Worm (Caenorhabditis elegans) whole organism, young adult: Measurements from ENCODE around the gene atat-2.

Experiments
- B0261.1 ChIP-seq: sonication (generic microtip); optimal IDR thresholded peaks from 2 replicates; lab custom pipeline; 2016; ENCODE audit warnings: mild to moderate bottlenecking, missing genetic modification characterization, moderate library complexity, missing compliant biosample characterization
- B0336.3 ChIP-seq: fragments of 200-800 bp; sonication (Bioruptor generic); IDR thresholded peaks from 2 replicates; pipeline ENCODE4 v1.3.6; 2022; ENCODE audit warnings: missing genetic modification characterization, missing compliant biosample characterization
- D2030.7 ChIP-seq: fragments of 200-800 bp; sonication (Bioruptor generic); IDR thresholded peaks from 2 replicates; pipeline ENCODE4 v1.3.6; 2022; ENCODE audit warnings: missing genetic modification reagents, missing genetic modification characterization, missing compliant biosample characterization
- F22D6.2 ChIP-seq: sonication (generic microtip); optimal IDR thresholded peaks from 2 replicates; lab custom pipeline; 2016; ENCODE audit warnings: mild to moderate bottlenecking, missing genetic modification characterization, missing compliant biosample characterization
- F37B4.10 ChIP-seq: fragments of 200-800 bp; sonication (Bioruptor generic); IDR thresholded peaks from 2 replicates; pipeline ENCODE4 v1.3.6; 2022; ENCODE audit warnings: missing genetic modification characterization, missing compliant biosample characterization
- F39B2.1 ChIP-seq: fragments of 200-800 bp; sonication (Bioruptor generic); IDR thresholded peaks from 2 replicates; pipeline ENCODE4 v1.3.6; 2022; ENCODE audit warnings: missing genetic modification reagents, missing genetic modification characterization, missing compliant biosample characterization
- F49E8.2 ChIP-seq: sonication (generic microtip); optimal IDR thresholded peaks from 3 replicates; lab custom pipeline; 2017; ENCODE audit warnings: missing genetic modification characterization, mild to moderate bottlenecking, missing compliant biosample characterization, antibody characterized with exemption, moderate library complexity; ENCODE audit not compliant: insufficient read depth
- F55B11.4 ChIP-seq: sonication (generic microtip); optimal IDR thresholded peaks from 2 replicates; lab custom pipeline; 2016; ENCODE audit warnings: missing compliant biosample characterization, missing genetic modification characterization, borderline replicate concordance; ENCODE audit not compliant: insufficient read depth
- K12H6.12 ChIP-seq: fragments of 200-800 bp; sonication (Bioruptor generic); optimal IDR thresholded peaks from 2 replicates; lab custom pipeline; 2018; ENCODE audit warnings: mild to moderate bottlenecking, missing genetic modification characterization, missing compliant biosample characterization
- T26A5.8 ChIP-seq: sonication (generic microtip); optimal IDR thresholded peaks from 2 replicates; lab custom pipeline; 2016; ENCODE audit warnings: missing genetic modification characterization, missing compliant biosample characterization
- Y53G8AR.9 ChIP-seq: fragments of 200-800 bp; sonication (Bioruptor generic); conservative IDR thresholded peaks from 2 replicates; pipeline ENCODE4 v1.3.6; 2022; ENCODE audit warnings: missing genetic modification reagents, missing genetic modification characterization, missing compliant biosample characterization
- ZK185.1 ChIP-seq: sonication (generic microtip); optimal IDR thresholded peaks from 2 replicates; lab custom pipeline; 2016; ENCODE audit warnings: mild to moderate bottlenecking, missing genetic modification characterization, missing compliant biosample characterization; ENCODE audit not compliant: poor library complexity, severe bottlenecking
- aptf-3 ChIP-seq: fragments of 200-800 bp; sonication (Bioruptor generic); IDR thresholded peaks from 2 replicates; pipeline ENCODE4 v1.3.6; 2022; ENCODE audit warnings: missing genetic modification characterization, missing compliant biosample characterization
- athp-1 ChIP-seq: sonication (generic microtip); optimal IDR thresholded peaks from 2 replicates; lab custom pipeline; 2017; ENCODE audit warnings: mild to moderate bottlenecking, missing genetic modification characterization, missing compliant biosample characterization
- bed-1 ChIP-seq: fragments of 200-800 bp; sonication (Bioruptor generic); IDR thresholded peaks from 2 replicates; pipeline ENCODE4 v1.3.6; 2022; ENCODE audit warnings: missing genetic modification reagents, missing genetic modification characterization, missing compliant biosample characterization
- cebp-2 ChIP-seq: fragments of 200-800 bp; sonication (Bioruptor generic); IDR thresholded peaks from 2 replicates; pipeline ENCODE4 v1.3.6; 2022; ENCODE audit warnings: missing genetic modification characterization, missing compliant biosample characterization
- hlh-26 ChIP-seq: fragments of 200-800 bp; sonication (Bioruptor generic); conservative IDR thresholded peaks from 2 replicates; pipeline ENCODE4 v1.3.6; 2022; ENCODE audit warnings: missing genetic modification reagents, missing genetic modification characterization, missing compliant biosample characterization
- lag-1 ChIP-seq: fragments of 200-800 bp; sonication (Bioruptor generic); IDR thresholded peaks from 2 replicates; pipeline ENCODE4 v1.3.6; 2022; ENCODE audit warnings: missing genetic modification reagents, missing genetic modification characterization, missing compliant biosample characterization
- madf-10 ChIP-seq: sonication (generic microtip); optimal IDR thresholded peaks from 2 replicates; lab custom pipeline; 2016; ENCODE audit warnings: mild to moderate bottlenecking, missing genetic modification characterization, missing compliant biosample characterization
- mel-28 ChIP-seq: sonication (generic microtip); optimal IDR thresholded peaks from 2 replicates; lab custom pipeline; 2016; ENCODE audit warnings: borderline replicate concordance, mild to moderate bottlenecking, missing genetic modification characterization, missing compliant biosample characterization
- nhr-27 ChIP-seq: fragments of 200-800 bp; sonication (Bioruptor generic); optimal IDR thresholded peaks from 2 replicates; lab custom pipeline; 2018; ENCODE audit warnings: mild to moderate bottlenecking, missing genetic modification characterization, moderate library complexity, missing compliant biosample characterization
- nhr-80 ChIP-seq: sonication (generic microtip); optimal IDR thresholded peaks from 2 replicates; lab custom pipeline; 2016; ENCODE audit warnings: missing genetic modification characterization, missing compliant biosample characterization
- nhr-90 ChIP-seq: sonication (generic microtip); optimal IDR thresholded peaks from 2 replicates; lab custom pipeline; 2016; ENCODE audit warnings: missing genotype, mild to moderate bottlenecking, missing genetic modification characterization, missing compliant biosample characterization
- unc-130 ChIP-seq: sonication (generic microtip); optimal IDR thresholded peaks from 2 replicates; lab custom pipeline; 2016; ENCODE audit warnings: missing genetic modification reagents, missing genetic modification characterization, missing compliant biosample characterization
- unc-62 ChIP-seq: fragments of 150-350 bp; optimal IDR thresholded peaks from 2 replicates; lab custom pipeline; 2014; ENCODE audit warnings: missing biosample characterization, missing genetic modification reagents, missing genetic modification characterization
- zfh-2 ChIP-seq: fragments of 200-800 bp; sonication (Bioruptor generic); conservative IDR thresholded peaks from 2 replicates; pipeline ENCODE4 v1.3.6; 2022; ENCODE audit warnings: missing genetic modification reagents, missing genetic modification characterization, missing compliant biosample characterization
- ztf-22 ChIP-seq: fragments of 200-800 bp; sonication (Bioruptor generic); optimal IDR thresholded peaks from 2 replicates; lab custom pipeline; 2018; ENCODE audit warnings: mild to moderate bottlenecking, missing genetic modification characterization, moderate library complexity, missing compliant biosample characterization

Gene atat-2

DNA sequence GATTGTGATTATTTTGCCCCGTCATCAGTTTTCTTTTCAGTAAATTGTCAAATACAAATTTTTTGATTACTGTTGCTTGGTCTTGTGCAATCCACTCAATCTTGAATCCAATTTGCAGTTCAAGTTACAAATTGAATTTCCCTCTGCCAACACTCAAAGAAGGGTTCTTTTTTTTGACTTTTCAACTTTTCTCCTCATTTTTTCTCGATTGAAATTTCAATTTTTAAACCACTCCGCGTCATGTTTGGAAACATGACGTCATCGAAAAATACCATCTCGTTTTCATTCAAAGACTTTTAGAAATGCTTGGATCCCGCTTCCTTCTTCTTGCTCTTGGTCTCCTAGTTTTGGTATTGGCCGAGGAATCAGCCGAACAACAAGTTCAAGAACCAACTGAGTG is 36.7 kb downstream of the atat-2 start, which contains the start of gene flp-7:
TSS of gene flp-7 (plus strand) at position 301 of the 400 bp plus-strand sequence.
- TF ChIP-seq F37B4.10 (GFP tag; lab: Robert Waterston, UW) = no peak
- TF ChIP-seq bed-1 (GFP tag; lab: Robert Waterston, UW) = no peak
- no peak for TF ChIP-seq unc-62
- TF ChIP-seq lag-1 = no peak
- no peak for TF ChIP-seq T26A5.8 (tag; lab: Kevin White, UChicago)

DNA sequence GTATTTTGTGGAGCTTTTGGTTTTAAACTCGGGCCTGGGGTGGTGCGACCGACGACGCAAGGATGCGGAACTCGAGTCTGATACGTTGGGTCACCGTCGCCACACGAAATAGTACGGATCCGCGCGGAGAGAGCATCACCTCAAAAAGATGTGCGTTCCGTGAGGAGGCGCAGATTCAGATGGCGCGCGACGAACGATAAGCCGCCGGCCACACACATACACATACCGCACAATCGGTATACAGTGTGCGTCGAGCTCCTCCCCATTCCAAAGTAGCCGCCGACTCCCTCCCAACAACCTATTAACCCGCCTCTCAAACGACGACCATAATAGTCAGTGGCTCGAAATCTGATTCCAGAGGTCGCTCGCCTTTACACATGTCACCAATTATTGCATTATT is 41.2 kb downstream of the atat-2 start, which contains the start of gene F49E10.2:
TSS of gene F49E10.2 (plus strand) at position 301 of the 400 bp plus-strand sequence.
- TF ChIP-seq zfh-2 (GFP tag; lab: Robert Waterston, UW) (peak; percentile 71), ztf-22 (GFP tag; lab: Kevin White, UChicago) (no peak)
- TF ChIP-seq, all 124 proteins: peak for 1

ce11 chrX:5896001-5896400 is 47.1 kb downstream of the atat-2 start:
- TF ChIP-seq zfh-2 (GFP tag; lab: Robert Waterston, UW) (peak; percentile 70), D2030.7 (GFP tag; lab: Robert Waterston, UW) (no peak)

- TF ChIP-seq F49E8.2 (tag; lab: Kevin White, UChicago) = no peak
- no peak for TF ChIP-seq F55B11.4 (tag; lab: Kevin White, UChicago)
- TF ChIP-seq hlh-26 (GFP tag; lab: Robert Waterston, UW) = no peak
- TF ChIP-seq madf-10 = no peak
- TF ChIP-seq cebp-2 (GFP tag; lab: Robert Waterston, UW) = no peak
- TF ChIP-seq F22D6.2 (tag; lab: Kevin White, UChicago) = no peak
- TF ChIP-seq B0336.3 = no peak
- no peak for TF ChIP-seq F39B2.1 (GFP tag; lab: Robert Waterston, UW)
Observed at ce11 chrX:5897038-5897437, 48.1 kb downstream of the atat-2 start, which contains the start of gene tbc-16. Gene tbc-16, plus strand, starts transcription at chrX:5897338.

DNA sequence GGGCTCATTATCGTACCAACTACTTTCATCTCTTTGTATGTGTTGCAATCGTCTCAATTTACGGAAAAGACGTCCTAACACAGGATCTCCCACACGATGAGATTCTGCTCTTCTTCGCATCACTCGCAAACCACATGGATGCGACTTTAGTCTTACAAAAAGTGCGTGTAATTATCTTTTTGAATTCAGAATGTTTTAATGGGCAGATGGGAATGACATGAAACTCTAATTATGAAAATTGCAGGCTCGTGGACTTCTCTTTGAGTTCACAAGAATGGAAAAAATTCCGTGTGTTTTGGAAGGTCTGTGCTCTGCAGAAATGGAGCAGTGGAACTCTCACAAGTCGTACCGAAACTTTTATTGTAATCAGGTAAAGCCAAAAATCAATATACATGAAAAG is 52.6 kb downstream of the atat-2 start:
- TF ChIP-seq nhr-27 (tag; lab: Kevin White, UChicago) = no peak
- no peak for TF ChIP-seq unc-130 (GFP tag; lab: Kevin White, UChicago)
- no peak for TF ChIP-seq K12H6.12 (tag; lab: Kevin White, UChicago)
- TF ChIP-seq aptf-3 = no peak
- TF ChIP-seq nhr-80 (tag; lab: Kevin White, UChicago) = no peak
- no peak for TF ChIP-seq athp-1 (tag; lab: Kevin White, UChicago)
- no peak for TF ChIP-seq nhr-90 (tag; lab: Kevin White, UChicago)
- no peak for TF ChIP-seq Y53G8AR.9 (GFP tag; lab: Robert Waterston, UW)
- TF ChIP-seq mel-28 = no peak
- no peak for TF ChIP-seq B0261.1
- no peak for TF ChIP-seq ZK185.1 (tag; lab: Kevin White, UChicago)
- TF ChIP-seq, all 124 proteins: peak for 0
